Fruit fly (Drosophila melanogaster): Measurements from ENCODE around the gene Argk2.

The Argk2 gene

dm6 chr3L:9047062-9047461, at the start of gene Argk2:
Gene Argk2 (plus strand): TSS chr3L:9047439.
- no peak for TF ChIP-seq ttk (optimal IDR thresholded peaks at IDR 0.05)
- no peak for TF ChIP-seq Myc (optimal IDR thresholded peaks at IDR 0.05)
- TF ChIP-seq Sin3A (optimal IDR thresholded peaks at IDR 0.05) = no peak
- TF ChIP-seq insv (optimal IDR thresholded peaks at IDR 0.05) = no peak
- no peak for TF ChIP-seq psq (optimal IDR thresholded peaks at IDR 0.05)
- TF ChIP-seq h (optimal IDR thresholded peaks at IDR 0.05) = no peak

dm6 chr3L:8997686-8998239, 49.5 kb upstream of the Argk2 start, which contains the start of the genes smg and CG5087:
Gene smg (minus strand): TSS chr3L:8997989.
Gene CG5087 (plus strand): TSS chr3L:8998184.
- no peak for TF ChIP-seq Myc (optimal IDR thresholded peaks at IDR 0.05)
- TF ChIP-seq insv (optimal IDR thresholded peaks at IDR 0.05) = no peak
- TF ChIP-seq psq (optimal IDR thresholded peaks at IDR 0.05) = no peak
- TF ChIP-seq Sin3A (optimal IDR thresholded peaks at IDR 0.05) = no peak
- no peak for TF ChIP-seq h (optimal IDR thresholded peaks at IDR 0.05)
- no peak for TF ChIP-seq ttk (optimal IDR thresholded peaks at IDR 0.05)

- TF ChIP-seq h (optimal IDR thresholded peaks at IDR 0.05) (no peak), insv (optimal IDR thresholded peaks at IDR 0.05) (no peak), psq (optimal IDR thresholded peaks at IDR 0.05) (no peak), Sin3A (optimal IDR thresholded peaks at IDR 0.05) (no peak), Myc (optimal IDR thresholded peaks at IDR 0.05) (no peak), ttk (optimal IDR thresholded peaks at IDR 0.05) (no peak)
Observed at dm6 chr3L:9002527-9002926, 44.7 kb upstream of the Argk2 start.

DNA sequence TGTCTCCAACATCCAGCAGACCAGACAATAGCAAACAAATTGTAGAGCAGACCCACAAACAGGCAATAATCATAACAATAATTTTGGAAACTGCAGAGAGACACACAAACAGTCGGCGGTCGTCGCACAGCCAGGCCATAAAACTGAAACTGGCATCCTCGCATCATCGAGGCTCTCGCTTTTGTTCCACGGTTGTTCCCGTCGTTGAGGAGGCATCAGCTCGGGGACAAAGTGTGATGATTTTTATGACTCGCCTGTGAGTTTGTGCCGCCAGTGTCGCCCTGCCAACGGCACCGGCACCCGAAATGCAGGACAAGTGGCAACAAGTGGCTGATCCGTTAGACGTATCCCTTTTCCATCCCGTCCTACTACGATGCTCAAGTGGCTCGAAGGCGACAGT, 43.9 kb upstream of the Argk2 start:
- TF ChIP-seq Myc (optimal IDR thresholded peaks at IDR 0.05) = no peak
- no peak for TF ChIP-seq ttk (optimal IDR thresholded peaks at IDR 0.05)
- no peak for TF ChIP-seq h (optimal IDR thresholded peaks at IDR 0.05)
- TF ChIP-seq insv (optimal IDR thresholded peaks at IDR 0.05) = no peak
- no peak for TF ChIP-seq psq (optimal IDR thresholded peaks at IDR 0.05)
- TF ChIP-seq Sin3A (optimal IDR thresholded peaks at IDR 0.05) = no peak

- TF ChIP-seq ttk (optimal IDR thresholded peaks at IDR 0.05) (no peak), insv (optimal IDR thresholded peaks at IDR 0.05) (no peak), Sin3A (optimal IDR thresholded peaks at IDR 0.05) (no peak), psq (optimal IDR thresholded peaks at IDR 0.05) (no peak), Myc (optimal IDR thresholded peaks at IDR 0.05) (no peak), h (optimal IDR thresholded peaks at IDR 0.05) (no peak)
Observed at dm6 chr3L:9004788-9005246, 42.4 kb upstream of the Argk2 start, which contains the start of gene Doc3. Gene Doc3 (plus strand): TSS chr3L:9005196.

- TF ChIP-seq psq (optimal IDR thresholded peaks at IDR 0.05) (no peak), insv (optimal IDR thresholded peaks at IDR 0.05) (no peak), h (optimal IDR thresholded peaks at IDR 0.05) (no peak), Myc (optimal IDR thresholded peaks at IDR 0.05) (no peak), Sin3A (optimal IDR thresholded peaks at IDR 0.05) (no peak), ttk (optimal IDR thresholded peaks at IDR 0.05) (no peak)
Observed at dm6 chr3L:9009738-9010137, 37.5 kb upstream of the Argk2 start, which contains the start of gene CG5194. Gene CG5194 (minus strand): TSS chr3L:9009838.

- TF ChIP-seq h (optimal IDR thresholded peaks at IDR 0.05) (no peak), Myc (optimal IDR thresholded peaks at IDR 0.05) (no peak), Sin3A (optimal IDR thresholded peaks at IDR 0.05) (no peak), psq (optimal IDR thresholded peaks at IDR 0.05) (no peak), ttk (optimal IDR thresholded peaks at IDR 0.05) (no peak), insv (optimal IDR thresholded peaks at IDR 0.05) (no peak)
Observed at dm6 chr3L:9011485-9012389, 35.5 kb upstream of the Argk2 start.

DNA sequence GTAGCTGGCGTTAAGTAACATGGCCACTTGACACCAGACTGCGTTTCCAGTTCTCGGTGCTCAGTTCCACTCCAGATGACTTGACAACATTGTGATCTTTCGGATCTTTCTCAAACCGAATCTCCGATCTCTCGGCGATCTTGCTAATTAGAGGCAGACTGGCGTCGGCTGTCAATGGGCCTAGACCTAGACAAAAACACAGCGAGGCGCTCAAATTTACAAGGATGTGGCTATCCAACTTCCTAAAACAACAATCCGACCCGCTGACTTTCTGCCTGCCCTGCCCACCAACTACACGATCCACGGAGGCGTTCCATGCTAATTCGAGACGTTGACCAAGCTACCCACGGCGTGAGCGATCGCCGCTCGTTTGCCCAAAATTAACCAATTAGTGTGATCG, 33.5 kb upstream of the Argk2 start:
- TF ChIP-seq Sin3A (optimal IDR thresholded peaks at IDR 0.05) (no peak), ttk (optimal IDR thresholded peaks at IDR 0.05) (no peak), h (optimal IDR thresholded peaks at IDR 0.05) (no peak), Myc (optimal IDR thresholded peaks at IDR 0.05) (no peak), insv (optimal IDR thresholded peaks at IDR 0.05) (no peak), psq (optimal IDR thresholded peaks at IDR 0.05) (no peak)

DNA sequence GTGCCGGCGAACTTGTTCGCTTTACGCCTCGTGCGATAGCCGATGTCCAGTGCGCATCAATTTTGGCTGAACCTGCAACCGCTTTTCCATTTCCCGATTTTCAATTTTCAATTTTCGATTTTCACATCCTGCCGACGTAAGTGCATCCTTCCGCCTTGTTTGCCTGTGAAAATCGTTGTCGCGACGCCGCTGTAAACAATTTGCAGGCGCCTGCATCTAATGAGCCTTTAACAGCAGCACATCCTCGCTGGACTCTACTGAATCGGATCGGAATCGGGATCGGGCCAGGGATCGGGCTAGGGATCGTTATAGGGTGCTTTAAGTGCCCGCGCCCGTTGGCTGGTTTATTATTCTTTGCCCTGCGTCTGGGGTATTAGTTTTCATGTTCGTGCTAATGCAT, 29.8 kb upstream of the Argk2 start:
- TF ChIP-seq psq (optimal IDR thresholded peaks at IDR 0.05) (no peak), h (optimal IDR thresholded peaks at IDR 0.05) (no peak), insv (optimal IDR thresholded peaks at IDR 0.05) (no peak), Sin3A (optimal IDR thresholded peaks at IDR 0.05) (no peak), Myc (optimal IDR thresholded peaks at IDR 0.05) (no peak), ttk (optimal IDR thresholded peaks at IDR 0.05) (no peak)

dm6 chr3L:9019196-9019662, 28.0 kb upstream of the Argk2 start, which contains the start of gene Doc2:
Gene Doc2 (minus strand): TSS chr3L:9019246.
- TF ChIP-seq insv (optimal IDR thresholded peaks at IDR 0.05) (no peak), Sin3A (optimal IDR thresholded peaks at IDR 0.05) (no peak), psq (optimal IDR thresholded peaks at IDR 0.05) (no peak), ttk (optimal IDR thresholded peaks at IDR 0.05) (no peak), h (optimal IDR thresholded peaks at IDR 0.05) (no peak), Myc (optimal IDR thresholded peaks at IDR 0.05) (no peak)

- TF ChIP-seq h (optimal IDR thresholded peaks at IDR 0.05) (no peak), insv (optimal IDR thresholded peaks at IDR 0.05) (no peak), Sin3A (optimal IDR thresholded peaks at IDR 0.05) (no peak), ttk (optimal IDR thresholded peaks at IDR 0.05) (no peak), Myc (optimal IDR thresholded peaks at IDR 0.05) (no peak), psq (optimal IDR thresholded peaks at IDR 0.05) (no peak)
Observed at dm6 chr3L:9020436-9021370, 26.5 kb upstream of the Argk2 start.

Data from Kc167 (cell line).